Fruit fly (Drosophila melanogaster): ENCODE data around the gene Tbc1d15-17.

DNA sequence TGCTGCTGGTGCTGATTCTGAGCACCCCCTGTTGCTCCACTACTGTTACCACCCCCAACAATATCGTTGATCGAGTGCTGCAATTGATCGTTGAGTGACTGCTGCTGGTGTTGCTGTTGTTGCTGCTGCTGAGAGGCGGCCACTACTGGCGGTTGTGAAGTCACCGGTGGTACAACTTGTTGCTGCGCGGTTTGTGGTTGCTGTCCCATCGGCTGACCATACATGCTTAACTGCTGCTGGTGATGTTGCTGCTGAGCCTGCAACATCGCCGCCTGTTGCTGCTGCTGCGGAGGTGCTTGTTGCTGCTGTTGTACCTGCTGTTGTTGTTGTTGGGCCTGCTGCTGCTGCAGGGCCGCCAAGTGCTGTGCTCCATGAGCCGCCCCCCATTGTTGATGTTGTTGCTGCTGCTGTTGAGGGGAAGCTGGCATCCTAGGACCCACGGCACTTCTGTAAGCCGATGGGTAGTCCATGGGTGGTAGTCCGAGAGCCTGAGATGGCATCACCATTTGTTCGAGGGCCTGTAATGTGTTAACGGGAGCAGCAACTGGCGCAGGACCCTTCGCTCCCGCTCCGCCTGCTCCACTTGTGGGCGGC, 33.3 kb downstream of the Tbc1d15-17 start:
- TF ChIP-seq Usf (GFP tag; optimal IDR thresholded peaks at IDR 0.05) = no peak
- no peak for TF ChIP-seq CG43689 (GFP tag; IDR thresholded peaks at IDR 0.05)
- TF ChIP-seq Med (GFP tag) = no peak
- TF ChIP-seq ara (GFP tag; IDR thresholded peaks at IDR 0.05) = no peak
- no peak for TF ChIP-seq Hr78 (GFP tag; optimal IDR thresholded peaks at IDR 0.05)
- no peak for TF ChIP-seq row (GFP tag; IDR thresholded peaks at IDR 0.05)
